Worm (Caenorhabditis elegans) whole organism, L3 larva: ENCODE results near the gene F35D2.2.

Experiments
- R02D3.7 ChIP-seq: fragments of 150-350 bp; optimal IDR thresholded peaks from 2 replicates; lab custom pipeline; 2014; ENCODE audit warnings: missing biosample characterization, missing genetic modification characterization
- ZK546.5 ChIP-seq: sonication (generic microtip); optimal IDR thresholded peaks from 2 replicates; lab custom pipeline; 2017; ENCODE audit warnings: missing biosample characterization, missing genetic modification characterization
- aly-2 ChIP-seq: fragments of 150-350 bp; optimal IDR thresholded peaks from 2 replicates; lab custom pipeline; 2014; ENCODE audit warnings: missing biosample characterization, missing genetic modification characterization
- ama-1 ChIP-seq: fragments of 150-350 bp; optimal IDR thresholded peaks from 2 replicates; lab custom pipeline; 2018
- egl-5 ChIP-seq: fragments of 150-350 bp; optimal IDR thresholded peaks from 2 replicates; lab custom pipeline; 2017; ENCODE audit warnings: missing biosample characterization, missing genetic modification reagents, missing genetic modification characterization, inconsistent platforms
- elt-1 ChIP-seq: fragments of 150-350 bp; optimal IDR thresholded peaks from 2 replicates; lab custom pipeline; 2014; ENCODE audit warnings: missing biosample characterization, missing genetic modification characterization
- elt-2 ChIP-seq: sonication (generic microtip); optimal IDR thresholded peaks from 2 replicates; lab custom pipeline; 2016; ENCODE audit warnings: missing genetic modification reagents, mild to moderate bottlenecking, missing genetic modification characterization, missing compliant biosample characterization
- eor-1 ChIP-seq, 2 experiments: fragments of 150-350 bp; optimal IDR thresholded peaks; 2 replicates each; lab custom pipeline; 2014 to 2018; ENCODE audit warnings: missing biosample characterization in 2 of 2, missing genetic modification characterization in 2 of 2
- fkh-10 ChIP-seq: sonication (generic microtip); optimal IDR thresholded peaks from 2 replicates; lab custom pipeline; 2017; ENCODE audit warnings: missing biosample characterization, missing genetic modification reagents, missing genetic modification characterization
- fkh-2 ChIP-seq: fragments of 150-350 bp; optimal IDR thresholded peaks from 2 replicates; lab custom pipeline; 2014; ENCODE audit warnings: missing biosample characterization, missing genetic modification reagents, missing genetic modification characterization
- fos-1 ChIP-seq: fragments of 150-350 bp; optimal IDR thresholded peaks from 2 replicates; lab custom pipeline; 2014; ENCODE audit warnings: missing biosample characterization, missing genetic modification characterization
- hmg-11 ChIP-seq: sonication (generic microtip); optimal IDR thresholded peaks from 2 replicates; lab custom pipeline; 2016; ENCODE audit warnings: missing genetic modification characterization, missing compliant biosample characterization
- jun-1 ChIP-seq: fragments of 150-350 bp; optimal IDR thresholded peaks from 2 replicates; lab custom pipeline; 2014; ENCODE audit warnings: missing biosample characterization, missing genetic modification reagents, missing genetic modification characterization
- lin-15B ChIP-seq: fragments of 150-350 bp; optimal IDR thresholded peaks from 2 replicates; lab custom pipeline; 2014; ENCODE audit warnings: missing biosample characterization, missing genetic modification characterization
- lin-39 ChIP-seq: fragments of 150-350 bp; optimal IDR thresholded peaks from 2 replicates; lab custom pipeline; 2018; ENCODE audit warnings: missing biosample characterization, missing genetic modification reagents, missing genetic modification characterization
- lsy-12 ChIP-seq: sonication (generic microtip); optimal IDR thresholded peaks from 2 replicates; lab custom pipeline; 2016; ENCODE audit warnings: mild to moderate bottlenecking, missing genetic modification characterization, missing compliant biosample characterization
- mdl-1 ChIP-seq: fragments of 150-350 bp; optimal IDR thresholded peaks from 2 replicates; lab custom pipeline; 2014; ENCODE audit warnings: missing biosample characterization, missing genetic modification characterization
- mml-1 ChIP-seq: fragments of 150-350 bp; sonication (generic microtip); optimal IDR thresholded peaks from 3 replicates; lab custom pipeline; 2014; ENCODE audit warnings: missing biosample characterization, missing genetic modification characterization
- nhr-11 ChIP-seq: fragments of 150-350 bp; optimal IDR thresholded peaks from 2 replicates; lab custom pipeline; 2014; ENCODE audit warnings: missing biosample characterization, missing genetic modification characterization
- nhr-12 ChIP-seq: fragments of 150-350 bp; optimal IDR thresholded peaks from 2 replicates; lab custom pipeline; 2014; ENCODE audit warnings: missing biosample characterization, missing genetic modification characterization
- nhr-23 ChIP-seq: fragments of 150-350 bp; optimal IDR thresholded peaks from 2 replicates; lab custom pipeline; 2014; ENCODE audit warnings: missing biosample characterization, missing genetic modification reagents, missing genetic modification characterization
- nhr-25 ChIP-seq: sonication (generic microtip); optimal IDR thresholded peaks from 2 replicates; lab custom pipeline; 2017; ENCODE audit warnings: missing biosample characterization, missing genetic modification characterization
- nhr-43 ChIP-seq: sonication (generic microtip); optimal IDR thresholded peaks from 2 replicates; lab custom pipeline; 2016; ENCODE audit warnings: mild to moderate bottlenecking, missing genetic modification characterization, missing compliant biosample characterization; ENCODE audit not compliant: poor library complexity, severe bottlenecking
- nhr-67 ChIP-seq: fragments of 150-350 bp; optimal IDR thresholded peaks from 2 replicates; lab custom pipeline; 2014; ENCODE audit warnings: missing biosample characterization, missing genetic modification characterization
- pha-4 ChIP-seq: fragments of 150-350 bp; optimal IDR thresholded peaks from 2 replicates; lab custom pipeline; 2014; ENCODE audit warnings: missing biosample characterization, missing genetic modification reagents, missing genetic modification characterization
- pqm-1 ChIP-seq: fragments of 150-350 bp; optimal IDR thresholded peaks from 2 replicates; lab custom pipeline; 2017; ENCODE audit warnings: missing biosample characterization, missing genetic modification characterization, inconsistent platforms
- skn-1 ChIP-seq: fragments of 150-350 bp; optimal IDR thresholded peaks from 2 replicates; lab custom pipeline; 2014; ENCODE audit warnings: missing biosample characterization, missing genetic modification characterization
- snpc-4 ChIP-seq: fragments of 150-350 bp; optimal IDR thresholded peaks from 2 replicates; lab custom pipeline; 2014; ENCODE audit warnings: missing biosample characterization, missing genetic modification characterization
- tbx-2 ChIP-seq: sonication (generic microtip); optimal IDR thresholded peaks from 2 replicates; lab custom pipeline; 2016; ENCODE audit warnings: mild to moderate bottlenecking, missing genetic modification characterization, missing compliant biosample characterization
- unc-39 ChIP-seq: sonication (generic microtip); optimal IDR thresholded peaks from 4 replicates; lab custom pipeline; 2017; ENCODE audit warnings: missing biosample characterization, missing genetic modification characterization
- unc-62 ChIP-seq: fragments of 150-350 bp; sonication (generic microtip); optimal IDR thresholded peaks from 4 replicates; lab custom pipeline; 2014; ENCODE audit warnings: missing biosample characterization, missing genetic modification reagents, missing genetic modification characterization
- zag-1 ChIP-seq: fragments of 150-350 bp; optimal IDR thresholded peaks from 2 replicates; lab custom pipeline; 2014; ENCODE audit warnings: missing biosample characterization, missing genetic modification characterization
- ztf-11 ChIP-seq: fragments of 150-350 bp; optimal IDR thresholded peaks from 2 replicates; lab custom pipeline; 2014; ENCODE audit warnings: missing biosample characterization, missing genetic modification characterization
- ztf-4 ChIP-seq: fragments of 150-350 bp; optimal IDR thresholded peaks from 2 replicates; lab custom pipeline; 2014; ENCODE audit warnings: missing biosample characterization, missing genetic modification characterization

The F35D2.2 gene

ce11 chrII:7555454-7555853 lies 18.8 kb upstream of the F35D2.2 start, which contains the start of gene ZK1290.14:
Gene ZK1290.14, minus strand, starts transcription at chrII:7555592.
- TF ChIP-seq fos-1 (tag; lab: Kevin White, UChicago) (no peak), nhr-11 (tag; lab: Kevin White, UChicago) (no peak)

DNA sequence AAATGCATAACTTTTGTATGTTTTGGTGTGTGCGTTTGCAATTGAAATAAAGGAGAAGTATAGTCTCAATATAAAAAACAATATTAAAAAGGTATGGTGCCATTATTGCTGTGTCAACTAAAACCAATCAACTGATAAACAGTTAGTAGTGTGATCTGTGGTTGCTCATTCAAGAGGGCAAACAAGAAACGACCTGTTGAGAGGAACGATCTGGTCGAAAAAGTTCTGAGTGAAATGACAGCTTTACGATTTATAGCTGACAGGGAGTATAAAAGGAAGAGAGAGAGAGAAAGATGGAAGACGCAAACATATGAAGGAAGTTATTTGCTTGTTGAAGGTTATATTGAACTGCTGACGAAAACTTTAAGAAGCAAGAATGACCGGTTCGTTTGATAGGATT lies 16.3 kb upstream of the F35D2.2 start:
- TF ChIP-seq jun-1 (tag; lab: Kevin White, UChicago) (peak; percentile 13), fkh-2 (tag; lab: Kevin White, UChicago) (no peak), ZK546.5 (tag; lab: Kevin White, UChicago) (no peak), R02D3.7 (no peak), mml-1 (tag; lab: Kevin White, UChicago) (no peak), pqm-1 (tag; lab: Kevin White, UChicago) (peak; percentile 26), lsy-12 (no peak), mdl-1 (tag; lab: Kevin White, UChicago) (no peak), fos-1 (tag; lab: Kevin White, UChicago) (no peak), eor-1 (tag; optimal IDR thresholded peaks at IDR 0.05; lab: Kevin White, UChicago) (no peak), nhr-25 (tag; lab: Kevin White, UChicago) (peak; percentile 51), unc-62 (peak; percentile 10), nhr-43 (tag; lab: Kevin White, UChicago) (no peak), nhr-67 (no peak), fkh-10 (GFP tag; lab: Kevin White, UChicago) (no peak), elt-1 (tag; lab: Kevin White, UChicago) (no peak), egl-5 (tag; lab: Kevin White, UChicago) (no peak), lin-39 (no peak), ztf-11 (tag; lab: Kevin White, UChicago) (no peak), pha-4 (tag; lab: Kevin White, UChicago) (peak; percentile 54), nhr-12 (tag; lab: Kevin White, UChicago) (no peak), tbx-2 (no peak), zag-1 (tag; lab: Kevin White, UChicago) (no peak), ztf-4 (tag; lab: Kevin White, UChicago) (no peak), elt-2 (tag; lab: Kevin White, UChicago) (no peak)

DNA sequence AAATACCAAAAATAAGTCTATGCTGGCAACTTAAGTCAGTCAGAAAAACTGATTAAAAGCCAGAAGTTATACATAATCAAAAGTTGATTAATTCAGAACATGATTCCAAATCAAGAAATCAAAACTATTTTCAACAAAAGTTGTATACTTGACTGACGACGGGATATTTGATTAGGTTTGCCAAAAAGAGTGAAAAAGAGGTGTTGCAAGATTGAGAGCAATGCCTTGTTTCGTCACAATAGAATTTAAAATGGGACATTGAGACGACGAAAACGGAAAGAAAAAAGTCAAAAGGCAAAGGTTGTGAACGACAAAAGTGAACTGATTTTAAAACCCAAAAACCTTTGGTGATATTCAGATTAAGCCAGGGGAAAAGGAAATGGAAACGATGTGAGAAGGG lies 15.4 kb upstream of the F35D2.2 start:
- no peak for TF ChIP-seq nhr-43 (tag; lab: Kevin White, UChicago)
- peak; percentile 72 for TF ChIP-seq fkh-10 (GFP tag; lab: Kevin White, UChicago)

DNA sequence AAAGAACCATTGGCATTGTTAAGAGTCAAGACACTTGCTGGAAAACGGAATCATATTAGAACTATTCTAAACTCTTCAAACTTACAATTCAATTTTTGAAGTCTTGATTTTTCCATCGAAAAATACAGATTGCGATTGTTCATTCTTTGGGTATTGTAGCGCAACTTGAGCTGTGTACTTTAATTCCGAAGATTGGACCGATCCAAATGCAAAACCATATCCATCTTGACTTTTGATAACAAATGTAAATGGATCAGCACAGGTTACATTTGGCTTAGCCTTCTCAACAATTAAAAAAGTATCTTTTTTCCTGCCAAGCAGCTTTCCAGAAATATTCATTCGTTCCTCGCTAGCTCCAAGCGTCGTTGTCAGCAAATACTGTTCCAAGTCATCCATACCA lies 13.4 kb upstream of the F35D2.2 start:
- no peak for TF ChIP-seq eor-1 (tag; optimal IDR thresholded peaks at IDR 0.05; lab: Kevin White, UChicago)
- no peak for TF ChIP-seq nhr-23 (tag; lab: Kevin White, UChicago)
- TF ChIP-seq skn-1 (tag; lab: Kevin White, UChicago), result no peak
- TF ChIP-seq tbx-2, result no peak
- TF ChIP-seq egl-5 (tag; lab: Kevin White, UChicago), result no peak
- no peak for TF ChIP-seq unc-62
- no peak for TF ChIP-seq mml-1 (tag; lab: Kevin White, UChicago)
- no peak for TF ChIP-seq ama-1

ce11 chrII:7561494-7561893 lies 12.7 kb upstream of the F35D2.2 start, which contains the start of the genes ZK1290.11 and ZK1290.1:
Gene ZK1290.11, minus strand, starts transcription at chrII:7561594.
Gene ZK1290.1, plus strand, starts transcription at chrII:7561764.
- no peak for TF ChIP-seq nhr-43 (tag; lab: Kevin White, UChicago)
- no peak for TF ChIP-seq snpc-4
- TF ChIP-seq pha-4 (tag; lab: Kevin White, UChicago), result no peak
- no peak for TF ChIP-seq unc-62
- TF ChIP-seq hmg-11 (tag; lab: Kevin White, UChicago), result no peak
- no peak for TF ChIP-seq nhr-11 (tag; lab: Kevin White, UChicago)
- TF ChIP-seq aly-2, result no peak
- no peak for TF ChIP-seq lin-15B (tag; lab: Kevin White, UChicago)
- no peak for TF ChIP-seq egl-5 (tag; lab: Kevin White, UChicago)
- no peak for TF ChIP-seq fkh-2 (tag; lab: Kevin White, UChicago)
- no peak for TF ChIP-seq R02D3.7
- TF ChIP-seq unc-39 (tag; lab: Kevin White, UChicago), result no peak
- TF ChIP-seq, all 47 proteins: peak for 0
